Worm (Caenorhabditis elegans) whole organism, mixed stage, embryonic: ENCODE measurements around the gene dpy-7.

Source experiments
- M03D4.4 ChIP-seq: sonication (generic microtip); optimal IDR thresholded peaks from 2 replicates; lab custom pipeline; 2017; ENCODE audit warnings: mild to moderate bottlenecking, missing genetic modification characterization, missing compliant biosample characterization
- bed-3 ChIP-seq: fragments of 200-800 bp; sonication (Bioruptor generic); optimal IDR thresholded peaks from 3 replicates; lab custom pipeline; 2018; ENCODE audit warnings: mild to moderate bottlenecking, missing genetic modification characterization, moderate library complexity, missing compliant biosample characterization
- blmp-1 ChIP-seq: fragments of 150-350 bp; optimal IDR thresholded peaks from 2 replicates; lab custom pipeline; 2014; ENCODE audit warnings: missing biosample characterization, missing genetic modification characterization
- ceh-39 ChIP-seq: fragments of 150-350 bp; optimal IDR thresholded peaks from 2 replicates; lab custom pipeline; 2014; ENCODE audit warnings: missing biosample characterization, missing genetic modification characterization
- ceh-43 ChIP-seq: fragments of 200-800 bp; sonication (Bioruptor generic); optimal IDR thresholded peaks from 2 replicates; lab custom pipeline; 2018; ENCODE audit warnings: mild to moderate bottlenecking, missing genetic modification characterization, moderate library complexity, missing compliant biosample characterization
- ceh-83 ChIP-seq: fragments of 200-800 bp; sonication (Bioruptor generic); optimal IDR thresholded peaks from 2 replicates; lab custom pipeline; 2018; ENCODE audit warnings: mild to moderate bottlenecking, missing genetic modification characterization, missing compliant biosample characterization
- ces-1 ChIP-seq: fragments of 150-350 bp; optimal IDR thresholded peaks from 2 replicates; lab custom pipeline; 2014; ENCODE audit warnings: missing biosample characterization, missing genetic modification reagents, missing genetic modification characterization
- cnd-1 ChIP-seq: fragments of 200-800 bp; sonication (Bioruptor generic); optimal IDR thresholded peaks from 2 replicates; lab custom pipeline; 2018; ENCODE audit warnings: mild to moderate bottlenecking, missing genetic modification characterization, missing compliant biosample characterization
- drap-1 ChIP-seq: fragments of 200-800 bp; sonication (Bioruptor generic); optimal IDR thresholded peaks from 3 replicates; lab custom pipeline; 2018; ENCODE audit warnings: mild to moderate bottlenecking, missing genetic modification characterization, missing compliant biosample characterization
- elt-1 ChIP-seq: sonication (generic microtip); optimal IDR thresholded peaks from 2 replicates; lab custom pipeline; 2017; ENCODE audit warnings: missing genetic modification characterization, mild to moderate bottlenecking, missing compliant biosample characterization, antibody characterized with exemption, moderate library complexity, borderline replicate concordance; ENCODE audit not compliant: insufficient read depth
- flh-1 ChIP-seq: fragments of 200-800 bp; sonication (Bioruptor generic); optimal IDR thresholded peaks from 2 replicates; lab custom pipeline; 2018; ENCODE audit warnings: mild to moderate bottlenecking, missing genetic modification characterization, moderate library complexity, missing compliant biosample characterization
- ham-2 ChIP-seq: fragments of 200-800 bp; sonication (Bioruptor generic); optimal IDR thresholded peaks from 2 replicates; lab custom pipeline; 2018; ENCODE audit warnings: mild to moderate bottlenecking, missing genetic modification characterization, missing compliant biosample characterization
- hlh-1 ChIP-seq: fragments of 150-350 bp; optimal IDR thresholded peaks from 2 replicates; lab custom pipeline; 2014; ENCODE audit warnings: missing biosample characterization, missing genetic modification reagents, missing genetic modification characterization
- lin-13 ChIP-seq: fragments of 150-350 bp; optimal IDR thresholded peaks from 2 replicates; lab custom pipeline; 2014; ENCODE audit warnings: missing biosample characterization, missing genetic modification characterization
- lin-32 ChIP-seq: fragments of 200-800 bp; sonication (Bioruptor generic); optimal IDR thresholded peaks from 2 replicates; lab custom pipeline; 2018; ENCODE audit warnings: mild to moderate bottlenecking, missing genetic modification characterization, missing compliant biosample characterization
- lsy-2 ChIP-seq: fragments of 150-350 bp; optimal IDR thresholded peaks from 2 replicates; lab custom pipeline; 2014; ENCODE audit warnings: missing biosample characterization, missing genetic modification characterization
- mab-5 ChIP-seq: fragments of 150-350 bp; optimal IDR thresholded peaks from 2 replicates; lab custom pipeline; 2014; ENCODE audit warnings: missing biosample characterization, missing genetic modification characterization
- mep-1 ChIP-seq: fragments of 150-350 bp; optimal IDR thresholded peaks from 2 replicates; lab custom pipeline; 2017; ENCODE audit warnings: missing biosample characterization, missing genetic modification reagents, missing genetic modification characterization, inconsistent platforms
- mls-2 ChIP-seq: sonication (generic microtip); optimal IDR thresholded peaks from 2 replicates; lab custom pipeline; 2016; ENCODE audit warnings: mild to moderate bottlenecking, missing genetic modification characterization, moderate library complexity, missing compliant biosample characterization
- nhr-12 ChIP-seq: fragments of 150-350 bp; optimal IDR thresholded peaks from 2 replicates; lab custom pipeline; 2014; ENCODE audit warnings: missing biosample characterization, missing genetic modification characterization
- nhr-2 ChIP-seq: fragments of 150-350 bp; optimal IDR thresholded peaks from 2 replicates; lab custom pipeline; 2014; ENCODE audit warnings: missing biosample characterization, missing genetic modification characterization
- nhr-237 ChIP-seq: fragments of 150-350 bp; optimal IDR thresholded peaks from 2 replicates; lab custom pipeline; 2014; ENCODE audit warnings: missing biosample characterization, missing genetic modification characterization
- nhr-28 ChIP-seq: fragments of 150-350 bp; optimal IDR thresholded peaks from 2 replicates; lab custom pipeline; 2014; ENCODE audit warnings: missing biosample characterization, missing genetic modification characterization
- nhr-76 ChIP-seq: sonication (generic microtip); optimal IDR thresholded peaks from 2 replicates; lab custom pipeline; 2017; ENCODE audit warnings: missing biosample characterization, missing genetic modification characterization
- pha-4 ChIP-seq: fragments of 150-350 bp; optimal IDR thresholded peaks from 2 replicates; lab custom pipeline; 2018; ENCODE audit warnings: missing biosample characterization, missing genetic modification reagents, missing genetic modification characterization
- sem-2 ChIP-seq: fragments of 200-800 bp; sonication (Bioruptor generic); optimal IDR thresholded peaks from 2 replicates; lab custom pipeline; 2018; ENCODE audit warnings: mild to moderate bottlenecking, missing genetic modification characterization, missing compliant biosample characterization
- snpc-4 ChIP-seq: fragments of 150-350 bp; optimal IDR thresholded peaks from 2 replicates; lab custom pipeline; 2014; ENCODE audit warnings: missing biosample characterization, missing genetic modification characterization
- sptf-1 ChIP-seq: sonication (generic microtip); optimal IDR thresholded peaks from 2 replicates; lab custom pipeline; 2017; ENCODE audit warnings: mild to moderate bottlenecking, missing genetic modification characterization, moderate library complexity, missing compliant biosample characterization
- tbx-8 ChIP-seq: fragments of 200-800 bp; sonication (Bioruptor generic); optimal IDR thresholded peaks from 2 replicates; lab custom pipeline; 2018; ENCODE audit warnings: mild to moderate bottlenecking, missing genetic modification characterization, moderate library complexity, missing compliant biosample characterization
- unc-120 ChIP-seq: sonication (generic microtip); optimal IDR thresholded peaks from 2 replicates; lab custom pipeline; 2017; ENCODE audit warnings: missing genetic modification characterization, missing compliant biosample characterization; ENCODE audit not compliant: poor library complexity, severe bottlenecking
- unc-39 ChIP-seq: fragments of 150-350 bp; optimal IDR thresholded peaks from 2 replicates; lab custom pipeline; 2014; ENCODE audit warnings: missing biosample characterization, missing genetic modification characterization
- zip-8 ChIP-seq: fragments of 150-350 bp; optimal IDR thresholded peaks from 2 replicates; lab custom pipeline; 2014; ENCODE audit warnings: missing biosample characterization, missing genetic modification characterization
- ztf-11 ChIP-seq: fragments of 150-350 bp; optimal IDR thresholded peaks from 2 replicates; lab custom pipeline; 2014; ENCODE audit warnings: missing biosample characterization, missing genetic modification characterization

Gene dpy-7

DNA sequence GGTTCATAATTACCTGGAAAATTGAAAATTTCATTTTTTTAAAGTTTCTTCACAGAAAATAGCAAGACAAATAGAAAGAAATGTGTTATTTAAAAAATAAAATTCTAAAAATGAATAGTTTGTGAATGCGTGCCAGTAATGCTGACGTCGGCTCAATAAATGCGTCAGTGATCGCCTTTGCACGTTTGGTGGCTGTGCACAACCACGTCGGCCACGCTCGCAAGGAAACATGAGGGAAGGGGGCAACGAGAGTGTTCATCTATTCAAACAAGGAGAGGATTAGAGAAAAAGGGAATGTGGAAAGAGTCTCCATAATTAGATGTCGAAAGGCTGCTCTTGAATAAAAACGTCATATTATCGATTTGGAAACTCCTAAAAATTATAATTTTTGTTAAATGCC is 36.6 kb downstream of the dpy-7 start, which contains the start of gene uggt-1:
TSS of gene uggt-1 (minus strand) at position 13 of the 400 bp plus-strand sequence.
- TF ChIP-seq unc-120 (peak; percentile 55), pha-4 (tag; lab: Kevin White, UChicago) (peak; percentile 62), ceh-39 (tag; lab: Kevin White, UChicago) (peak; percentile 36), bed-3 (GFP tag; lab: Kevin White, UChicago) (no peak), zip-8 (tag; lab: Kevin White, UChicago) (peak; percentile 1), drap-1 (GFP tag; lab: Kevin White, UChicago) (peak; percentile 45), sem-2 (GFP tag; lab: Kevin White, UChicago) (no peak), nhr-237 (tag; lab: Kevin White, UChicago) (peak; percentile 40), mep-1 (tag; lab: Kevin White, UChicago) (peak; percentile 92), ceh-83 (GFP tag; lab: Kevin White, UChicago) (peak; percentile 48), ceh-43 (peak; percentile 19), mls-2 (tag; lab: Kevin White, UChicago) (no peak), hlh-1 (tag; lab: Kevin White, UChicago) (peak; percentile 37), blmp-1 (tag; lab: Kevin White, UChicago) (no peak), tbx-8 (GFP tag; lab: Kevin White, UChicago) (peak; percentile 28), nhr-12 (tag; lab: Kevin White, UChicago) (no peak), ces-1 (peak; percentile 95), flh-1 (GFP tag; lab: Kevin White, UChicago) (peak; percentile 13), lin-13 (tag; lab: Kevin White, UChicago) (peak; percentile 90), cnd-1 (tag; lab: Kevin White, UChicago) (peak; percentile 75), nhr-2 (tag; lab: Kevin White, UChicago) (no peak), snpc-4 (tag; lab: Kevin White, UChicago) (no peak), M03D4.4 (tag; lab: Kevin White, UChicago) (peak; percentile 59), lsy-2 (tag; lab: Kevin White, UChicago) (peak; percentile 77), nhr-76 (tag; lab: Kevin White, UChicago) (no peak)
- TF ChIP-seq, all 35 proteins: peak for 17

DNA sequence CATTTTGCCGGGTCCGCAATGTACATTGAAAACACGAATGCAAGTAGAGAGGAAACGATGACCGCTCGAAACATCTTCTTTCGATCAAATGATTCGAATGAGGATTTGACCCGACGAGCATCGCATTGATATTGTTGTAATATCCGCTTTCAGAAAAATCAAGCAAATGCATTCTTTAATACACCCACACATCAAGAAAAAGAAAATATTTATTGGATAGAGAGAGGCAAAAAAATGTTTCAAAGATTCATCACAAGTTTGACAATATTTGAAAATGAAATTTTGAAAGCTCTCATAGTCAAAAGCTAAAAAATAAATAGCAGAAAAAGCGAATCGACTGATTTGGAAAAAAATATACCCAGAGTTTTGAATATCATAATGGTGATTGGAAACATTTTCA is 42.1 kb downstream of the dpy-7 start, which contains the start of gene try-14:
TSS of gene try-14 (minus strand) at position 101 of the 400 bp plus-strand sequence.
- TF ChIP-seq ceh-43 (no peak), mab-5 (tag; lab: Kevin White, UChicago) (no peak), snpc-4 (tag; lab: Kevin White, UChicago) (no peak), ces-1 (no peak), M03D4.4 (tag; lab: Kevin White, UChicago) (no peak), elt-1 (tag; lab: Kevin White, UChicago) (no peak), mep-1 (tag; lab: Kevin White, UChicago) (no peak), unc-39 (no peak), mls-2 (tag; lab: Kevin White, UChicago) (no peak), nhr-237 (tag; lab: Kevin White, UChicago) (no peak), tbx-8 (GFP tag; lab: Kevin White, UChicago) (no peak), pha-4 (tag; lab: Kevin White, UChicago) (no peak), ceh-83 (GFP tag; lab: Kevin White, UChicago) (no peak), hlh-1 (tag; lab: Kevin White, UChicago) (no peak), ham-2 (no peak), nhr-2 (tag; lab: Kevin White, UChicago) (no peak), ztf-11 (tag; lab: Kevin White, UChicago) (no peak)

DNA sequence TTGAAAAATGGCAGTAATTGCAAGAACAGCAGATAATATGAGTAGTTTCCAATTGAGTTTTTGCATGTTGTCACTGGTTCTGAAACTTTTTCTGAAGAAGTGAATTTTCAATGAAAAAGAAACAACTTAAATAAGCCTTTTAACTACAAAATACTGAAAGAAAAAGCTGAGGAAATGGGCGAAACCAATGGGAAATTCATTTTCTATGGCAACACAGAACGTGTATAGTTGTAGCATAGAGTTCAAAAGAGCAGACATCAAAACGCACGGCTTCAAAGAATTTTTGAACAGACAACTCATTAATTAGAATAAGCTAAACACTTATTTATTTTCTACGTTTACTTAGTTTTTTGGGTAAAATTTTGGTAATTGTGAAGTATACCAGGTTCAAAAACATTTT is 44.6 kb downstream of the dpy-7 start, which contains the start of gene F48E3.2:
TSS of gene F48E3.2 (minus strand) at position 101 of the 400 bp plus-strand sequence.
- no peak for TF ChIP-seq lsy-2 (tag; lab: Kevin White, UChicago)
- TF ChIP-seq ceh-83 (GFP tag; lab: Kevin White, UChicago): no peak
- no peak for TF ChIP-seq nhr-28 (tag; lab: Kevin White, UChicago)
- TF ChIP-seq nhr-76 (tag; lab: Kevin White, UChicago): no peak
- TF ChIP-seq sptf-1: no peak
- TF ChIP-seq pha-4 (tag; lab: Kevin White, UChicago): no peak
- no peak for TF ChIP-seq nhr-237 (tag; lab: Kevin White, UChicago)
- no peak for TF ChIP-seq zip-8 (tag; lab: Kevin White, UChicago)
- no peak for TF ChIP-seq ceh-43
- TF ChIP-seq bed-3 (GFP tag; lab: Kevin White, UChicago): no peak
- no peak for TF ChIP-seq cnd-1 (tag; lab: Kevin White, UChicago)
- TF ChIP-seq ztf-11 (tag; lab: Kevin White, UChicago): no peak
- TF ChIP-seq lin-32 (GFP tag; lab: Kevin White, UChicago): no peak
- no peak for TF ChIP-seq mab-5 (tag; lab: Kevin White, UChicago)
- no peak for TF ChIP-seq ces-1
- no peak for TF ChIP-seq M03D4.4 (tag; lab: Kevin White, UChicago)
